Fruit fly (Drosophila melanogaster) whole organism, embryonic: Measurements from ENCODE around the gene mtsh.

Source experiments
- B-H2 ChIP-seq: fragments of 200-800 bp; sonication (Bioruptor generic); optimal IDR thresholded peaks from 2 replicates; lab custom pipeline; 2018; ENCODE audit warnings: missing biosample characterization, mild to moderate bottlenecking, missing genetic modification characterization
- CG10209 ChIP-seq: fragments of 200-800 bp; sonication (Bioruptor generic); optimal IDR thresholded peaks from 3 replicates; lab custom pipeline; 2017; ENCODE audit warnings: missing biosample characterization, mild to moderate bottlenecking, missing genetic modification characterization, missing genetic modification reagents
- CG11560 ChIP-seq: fragments of 200-800 bp; sonication (Bioruptor generic); IDR thresholded peaks from 3 replicates; pipeline ENCODE4 v1.3.6; 2022; ENCODE audit warnings: missing biosample characterization, missing genetic modification characterization
- CG12769 ChIP-seq: fragments of 200-800 bp; sonication (Bioruptor generic); optimal IDR thresholded peaks from 2 replicates; lab custom pipeline; 2019; ENCODE audit warnings: missing biosample characterization, mild to moderate bottlenecking, missing genetic modification characterization, moderate library complexity
- CG13624 ChIP-seq: fragments of 200-800 bp; sonication (Bioruptor generic); optimal IDR thresholded peaks from 2 replicates; lab custom pipeline; 2016; ENCODE audit warnings: missing biosample characterization, missing genetic modification characterization
- CG13894 ChIP-seq: fragments of 200-800 bp; sonication (Bioruptor generic); optimal IDR thresholded peaks from 3 replicates; lab custom pipeline; 2018; ENCODE audit warnings: missing biosample characterization, mild to moderate bottlenecking, missing genetic modification characterization, moderate library complexity
- CG15479 ChIP-seq: fragments of 200-800 bp; sonication (Bioruptor generic); optimal IDR thresholded peaks from 3 replicates; lab custom pipeline; 2019; ENCODE audit warnings: missing biosample characterization, mild to moderate bottlenecking, missing genetic modification characterization, moderate library complexity
- CG16779 ChIP-seq: fragments of 200-800 bp; sonication (Bioruptor generic); IDR thresholded peaks from 2 replicates; pipeline ENCODE4 v1.3.6; 2022; ENCODE audit warnings: missing biosample characterization, missing genetic modification characterization
- CG16815 ChIP-seq: fragments of 200-800 bp; sonication (Bioruptor generic); optimal IDR thresholded peaks from 3 replicates; lab custom pipeline; 2017; ENCODE audit warnings: missing biosample characterization, mild to moderate bottlenecking, missing genetic modification characterization
- CG16863 ChIP-seq: fragments of 200-800 bp; sonication (Bioruptor generic); optimal IDR thresholded peaks from 3 replicates; lab custom pipeline; 2016; ENCODE audit warnings: missing biosample characterization, missing genetic modification characterization
- CG17328 ChIP-seq: fragments of 200-800 bp; sonication (Bioruptor generic); IDR thresholded peaks from 2 replicates; pipeline ENCODE4 v1.3.6; 2022; ENCODE audit warnings: missing biosample characterization, missing genetic modification characterization
- CG2120 ChIP-seq: fragments of 200-800 bp; sonication (Bioruptor generic); optimal IDR thresholded peaks from 3 replicates; lab custom pipeline; 2016; ENCODE audit warnings: missing biosample characterization, missing genetic modification characterization
- CG2875 ChIP-seq: fragments of 200-800 bp; sonication (Bioruptor generic); optimal IDR thresholded peaks from 2 replicates; lab custom pipeline; 2017; ENCODE audit warnings: missing biosample characterization, mild to moderate bottlenecking, missing genetic modification characterization, missing genetic modification reagents
- CG31224 ChIP-seq: fragments of 200-800 bp; sonication (Bioruptor generic); IDR thresholded peaks from 2 replicates; pipeline ENCODE4 v1.3.6; 2022; ENCODE audit warnings: missing biosample characterization, missing genetic modification characterization
- CG33557 ChIP-seq: fragments of 200-800 bp; sonication (Bioruptor generic); optimal IDR thresholded peaks from 2 replicates; lab custom pipeline; 2019; ENCODE audit warnings: missing biosample characterization, mild to moderate bottlenecking, missing genetic modification characterization, moderate library complexity
- CG4282 ChIP-seq: fragments of 200-800 bp; sonication (Bioruptor generic); optimal IDR thresholded peaks from 2 replicates; lab custom pipeline; 2016; ENCODE audit warnings: missing biosample characterization, missing genetic modification characterization
- CG4854 ChIP-seq: fragments of 200-800 bp; sonication (Bioruptor generic); optimal IDR thresholded peaks from 2 replicates; lab custom pipeline; 2016; ENCODE audit warnings: missing biosample characterization, missing genetic modification characterization, inconsistent platforms
- CG5245 ChIP-seq: fragments of 200-800 bp; sonication (Bioruptor generic); optimal IDR thresholded peaks from 3 replicates; lab custom pipeline; 2016; ENCODE audit warnings: missing biosample characterization, missing genetic modification characterization
- CG6654 ChIP-seq: fragments of 200-800 bp; sonication (Bioruptor generic); optimal IDR thresholded peaks from 2 replicates; lab custom pipeline; 2017; ENCODE audit warnings: missing biosample characterization, mild to moderate bottlenecking, missing genetic modification characterization
- CG7271 ChIP-seq: fragments of 200-800 bp; sonication (Bioruptor generic); optimal IDR thresholded peaks from 2 replicates; lab custom pipeline; 2018; ENCODE audit warnings: missing biosample characterization, mild to moderate bottlenecking, missing genetic modification characterization, moderate library complexity
- CG7556 ChIP-seq: fragments of 200-800 bp; sonication (Bioruptor generic); optimal IDR thresholded peaks from 2 replicates; lab custom pipeline; 2017; ENCODE audit warnings: missing biosample characterization, mild to moderate bottlenecking, missing genetic modification characterization
- CG7786 ChIP-seq: fragments of 200-800 bp; sonication (Bioruptor generic); optimal IDR thresholded peaks from 2 replicates; lab custom pipeline; 2016; ENCODE audit warnings: missing biosample characterization, missing genetic modification characterization
- CG8290 ChIP-seq, 3 experiments: fragments of 200-800 bp; sonication (Bioruptor generic); optimal IDR thresholded peaks; 2 replicates each; lab custom pipeline; 2016 to 2019; ENCODE audit warnings: missing biosample characterization in 3 of 3, missing genetic modification characterization in 3 of 3, mild to moderate bottlenecking in 2 of 3, moderate library complexity in 1 of 3
- Dek ChIP-seq: fragments of 200-800 bp; sonication (Bioruptor generic); optimal IDR thresholded peaks from 3 replicates; lab custom pipeline; 2019; ENCODE audit warnings: missing biosample characterization, mild to moderate bottlenecking, missing genetic modification characterization, moderate library complexity
- Hr3 ChIP-seq: fragments of 200-800 bp; sonication (Bioruptor generic); optimal IDR thresholded peaks from 3 replicates; lab custom pipeline; 2016; ENCODE audit warnings: missing biosample characterization, missing genetic modification characterization
- Neu2 ChIP-seq: fragments of 200-800 bp; sonication (Bioruptor generic); optimal IDR thresholded peaks from 3 replicates; lab custom pipeline; 2016; ENCODE audit warnings: missing biosample characterization, missing genetic modification characterization, borderline replicate concordance
- Nf-YB ChIP-seq: fragments of 200-800 bp; sonication (Bioruptor generic); optimal IDR thresholded peaks from 3 replicates; lab custom pipeline; 2019; ENCODE audit warnings: missing biosample characterization, mild to moderate bottlenecking, missing genetic modification characterization, moderate library complexity
- Nf-YC ChIP-seq: fragments of 200-800 bp; optimal IDR thresholded peaks from 3 replicates; lab custom pipeline; 2019; ENCODE audit warnings: missing biosample characterization, mild to moderate bottlenecking, missing genetic modification characterization, moderate library complexity
- Pdp1 ChIP-seq, 2 experiments: fragments of 200-800 bp; sonication (Bioruptor generic); optimal IDR thresholded peaks; 3 replicates each; lab custom pipeline; 2016; ENCODE audit warnings: missing biosample characterization in 2 of 2, missing genetic modification characterization in 2 of 2, mild to moderate bottlenecking in 1 of 2, moderate library complexity in 1 of 2
- Ravus ChIP-seq: fragments of 200-800 bp; sonication (Bioruptor generic); IDR thresholded peaks from 2 replicates; pipeline ENCODE4 v1.3.6; 2022; ENCODE audit warnings: missing biosample characterization, missing genetic modification characterization
- Rx ChIP-seq: fragments of 200-800 bp; sonication (Bioruptor generic); IDR thresholded peaks from 2 replicates; pipeline ENCODE4 v1.3.6; 2022; ENCODE audit warnings: missing biosample characterization, missing genetic modification characterization
- Sox100B ChIP-seq: fragments of 200-800 bp; sonication (Bioruptor generic); optimal IDR thresholded peaks from 3 replicates; lab custom pipeline; 2018; ENCODE audit warnings: missing biosample characterization, mild to moderate bottlenecking, missing genetic modification characterization
- TFAM ChIP-seq: fragments of 200-800 bp; sonication (Bioruptor generic); optimal IDR thresholded peaks from 2 replicates; lab custom pipeline; 2017; ENCODE audit warnings: missing biosample characterization, missing genetic modification characterization, inconsistent platforms
- br ChIP-seq: fragments of >200 bp; optimal IDR thresholded peaks from 2 replicates; lab custom pipeline; 2017
- cad ChIP-seq: fragments of >200 bp; optimal IDR thresholded peaks from 2 replicates; lab custom pipeline; 2017; ENCODE audit warnings: missing biosample characterization, missing genetic modification characterization
- ems ChIP-seq: fragments of 200-800 bp; sonication (Bioruptor generic); optimal IDR thresholded peaks from 3 replicates; lab custom pipeline; 2016; ENCODE audit warnings: missing biosample characterization, missing genetic modification characterization
- esg ChIP-seq: fragments of 200-800 bp; sonication (Bioruptor generic); conservative IDR thresholded peaks from 2 replicates; pipeline ENCODE4 v1.3.6; 2022; ENCODE audit warnings: missing biosample characterization, missing genetic modification characterization
- eyg ChIP-seq: fragments of 200-800 bp; sonication (Bioruptor generic); optimal IDR thresholded peaks from 3 replicates; lab custom pipeline; 2016; ENCODE audit warnings: missing biosample characterization, missing genetic modification characterization
- gsb ChIP-seq: fragments of 200-800 bp; sonication (Bioruptor generic); IDR thresholded peaks from 2 replicates; pipeline ENCODE4 v1.3.6; 2022; ENCODE audit warnings: missing biosample characterization, missing genetic modification characterization
- insv ChIP-seq, 2 experiments: fragments of 200-800 bp; sonication (Bioruptor generic); optimal IDR thresholded peaks; 3 replicates each; lab custom pipeline; 2016 to 2018; ENCODE audit warnings: missing biosample characterization in 2 of 2, missing genetic modification characterization in 2 of 2
- klu ChIP-seq: fragments of 200-800 bp; sonication (Bioruptor generic); IDR thresholded peaks from 2 replicates; pipeline ENCODE4 v1.3.6; 2022; ENCODE audit warnings: missing biosample characterization, missing genetic modification characterization
- kni ChIP-seq: fragments of 200-800 bp; sonication (Bioruptor generic); optimal IDR thresholded peaks from 3 replicates; lab custom pipeline; 2017; ENCODE audit warnings: mild to moderate bottlenecking, missing biosample characterization, missing genetic modification reagents, missing genetic modification characterization
- run ChIP-seq: fragments of 200-800 bp; sonication (Bioruptor generic); optimal IDR thresholded peaks from 3 replicates; lab custom pipeline; 2018; ENCODE audit warnings: missing biosample characterization, mild to moderate bottlenecking, missing genetic modification characterization
- scrt ChIP-seq: fragments of 200-800 bp; sonication (Bioruptor generic); optimal IDR thresholded peaks from 2 replicates; lab custom pipeline; 2018; ENCODE audit warnings: missing biosample characterization, mild to moderate bottlenecking, missing genetic modification characterization, moderate library complexity
- sd ChIP-seq: fragments of 200-800 bp; sonication (Bioruptor generic); optimal IDR thresholded peaks from 3 replicates; lab custom pipeline; 2018; ENCODE audit warnings: missing biosample characterization, mild to moderate bottlenecking, missing genetic modification characterization, moderate library complexity
- seq ChIP-seq: fragments of 200-800 bp; sonication (Bioruptor generic); IDR thresholded peaks from 2 replicates; pipeline ENCODE4 v1.3.6; 2022; ENCODE audit warnings: missing biosample characterization, missing genetic modification characterization
- tna ChIP-seq: fragments of 200-800 bp; sonication (Bioruptor generic); IDR thresholded peaks from 2 replicates; pipeline ENCODE4 v1.3.6; 2022; ENCODE audit warnings: missing biosample characterization, missing genetic modification characterization; ENCODE audit not compliant: partially characterized antibody
- usp ChIP-seq: fragments of >200 bp; optimal IDR thresholded peaks from 2 replicates; lab custom pipeline; 2017; ENCODE audit warnings: missing biosample characterization, missing genetic modification characterization
- vfl ChIP-seq: fragments of 200-800 bp; sonication (Bioruptor generic); optimal IDR thresholded peaks from 2 replicates; lab custom pipeline; 2016; ENCODE audit warnings: missing biosample characterization, missing genetic modification characterization
- vnd ChIP-seq: fragments of 200-800 bp; sonication (Bioruptor generic); IDR thresholded peaks from 3 replicates; pipeline ENCODE4 v1.3.6; 2022; ENCODE audit warnings: missing biosample characterization, missing genetic modification characterization; ENCODE audit not compliant: partially characterized antibody

Gene mtsh

dm6 chr2L:8276880-8277279 is 42.8 kb downstream of the mtsh start (continued):
- peak; percentile 61 for TF ChIP-seq CG13894 (tag; lab: Kevin White, UChicago)
- TF ChIP-seq B-H2 (GFP tag; lab: Kevin White, UChicago), result peak; percentile 33
- TF ChIP-seq CG12769 (tag; lab: Kevin White, UChicago), result peak; percentile 11
- no peak for TF ChIP-seq ems (GFP tag; lab: Kevin White, UChicago)
- TF ChIP-seq CG10209 (GFP tag; lab: Kevin White, UChicago), result no peak
- no peak for TF ChIP-seq Ravus (GFP tag; lab: Robert Waterston, UW)
- TF ChIP-seq CG13624, result peak; percentile 12
- TF ChIP-seq usp (GFP tag; lab: Kevin White, UChicago), result no peak
- TF ChIP-seq CG11560 (tag; lab: Robert Waterston, UW), result no peak
- TF ChIP-seq, all 482 proteins: peak for 10

DNA sequence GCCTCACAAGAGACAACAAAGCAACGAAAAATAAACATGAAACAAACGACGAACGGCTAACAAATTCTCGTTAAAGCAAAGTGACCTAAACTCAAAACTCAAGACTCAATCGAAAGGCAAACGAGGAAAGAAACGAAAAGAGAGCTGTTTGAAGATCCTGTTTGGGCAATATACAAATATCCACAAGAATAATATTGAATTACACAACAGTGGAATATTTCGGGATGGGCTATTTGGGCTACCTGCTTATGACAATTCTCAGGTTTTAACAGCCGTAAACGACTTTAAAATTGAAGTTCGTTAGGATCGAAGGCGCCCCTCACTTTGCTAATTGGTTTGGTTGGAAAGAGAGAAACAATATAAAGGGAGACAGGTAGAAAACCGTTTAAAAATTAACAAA is 43.4 kb downstream of the mtsh start:
- TF ChIP-seq sd (no peak), tna (no peak), TFAM (GFP tag; lab: Kevin White, UChicago) (no peak), CG33557 (GFP tag; lab: Kevin White, UChicago) (peak; percentile 8), CG4282 (GFP tag; lab: Kevin White, UChicago) (no peak), CG2875 (no peak), CG5245 (GFP tag; lab: Kevin White, UChicago) (no peak), CG7786 (no peak), scrt (GFP tag; lab: Kevin White, UChicago) (no peak), CG16863 (no peak), CG2120 (GFP tag; lab: Kevin White, UChicago) (no peak), CG16779 (GFP tag; lab: Robert Waterston, UW) (no peak), vnd (no peak), insv (GFP tag; optimal IDR thresholded peaks at IDR 0.05; lab: Kevin White, UChicago) (peak in 1 of 2 experiments; percentile 43), CG6654 (no peak), Nf-YC (tag; lab: Kevin White, UChicago) (no peak), CG8290 (GFP tag; optimal IDR thresholded peaks at IDR 0.05; lab: Kevin White, UChicago) (no peak), CG8290 (tag; optimal IDR thresholded peaks at IDR 0.05; lab: Kevin White, UChicago) (peak in 1 of 2 experiments; percentile 21), br (lab: Kevin White, UChicago) (no peak), seq (GFP tag; lab: Robert Waterston, UW) (no peak), B-H2 (GFP tag; lab: Kevin White, UChicago) (no peak), vfl (GFP tag; lab: Kevin White, UChicago) (no peak), Sox100B (GFP tag; lab: Kevin White, UChicago) (no peak), run (no peak), CG16815 (no peak), Rx (GFP tag; lab: Robert Waterston, UW) (no peak), eyg (no peak), Hr3 (GFP tag; lab: Kevin White, UChicago) (no peak), klu (no peak), Pdp1 (GFP tag; optimal IDR thresholded peaks at IDR 0.05; lab: Kevin White, UChicago) (peak in 1 of 2 experiments; percentile 43), Dek (no peak), kni (GFP tag; lab: Kevin White, UChicago) (peak; percentile 72), CG4854 (no peak), CG15479 (GFP tag; lab: Kevin White, UChicago) (peak; percentile 92), Neu2 (no peak), cad (no peak), CG17328 (GFP tag; lab: Robert Waterston, UW) (no peak), CG7271 (tag; lab: Kevin White, UChicago) (peak; percentile 64), Nf-YB (GFP tag; lab: Kevin White, UChicago) (peak; percentile 11), CG31224 (GFP tag; lab: Robert Waterston, UW) (no peak), gsb (GFP tag; lab: Robert Waterston, UW) (no peak), esg (GFP tag; lab: Robert Waterston, UW) (no peak), CG7556 (GFP tag; lab: Kevin White, UChicago) (no peak)
